Worm (Caenorhabditis elegans) whole organism, L4 larva: Measurements from ENCODE around the gene clec-265.

ENCODE experiments used
- F10B5.3 ChIP-seq: sonication (generic microtip); optimal IDR thresholded peaks from 2 replicates; lab custom pipeline; 2016; ENCODE audit warnings: mild to moderate bottlenecking, missing genetic modification characterization, missing compliant biosample characterization
- daf-19 ChIP-seq: fragments of 200-800 bp; sonication (Bioruptor generic); conservative IDR thresholded peaks from 2 replicates; pipeline ENCODE4 v1.3.6; 2022; ENCODE audit warnings: missing genetic modification characterization, missing compliant biosample characterization
- lin-39 ChIP-seq: fragments of 150-350 bp; optimal IDR thresholded peaks from 2 replicates; lab custom pipeline; 2014; ENCODE audit warnings: missing biosample characterization, missing genetic modification reagents, missing genetic modification characterization
- nhr-6 ChIP-seq: fragments of 150-350 bp; optimal IDR thresholded peaks from 2 replicates; lab custom pipeline; 2014; ENCODE audit warnings: missing biosample characterization, missing genetic modification characterization
- nhr-77 ChIP-seq: fragments of 150-350 bp; optimal IDR thresholded peaks from 2 replicates; lab custom pipeline; 2014; ENCODE audit warnings: missing biosample characterization, missing genetic modification characterization

- no peak for TF ChIP-seq lin-39 (tag; lab: Kevin White, UChicago)
- TF ChIP-seq F10B5.3 = no peak
- TF ChIP-seq daf-19 (GFP tag; lab: Robert Waterston, UW) = no peak
- TF ChIP-seq nhr-6 = no peak
- TF ChIP-seq nhr-77 = no peak
These were observed 23.2 kb downstream of the clec-265 start, which contains the start of gene twk-26 for ce11 chrX:3054802-3055201.
